Worm (Caenorhabditis elegans): ENCODE measurements around the gene xbx-6.

DNA sequence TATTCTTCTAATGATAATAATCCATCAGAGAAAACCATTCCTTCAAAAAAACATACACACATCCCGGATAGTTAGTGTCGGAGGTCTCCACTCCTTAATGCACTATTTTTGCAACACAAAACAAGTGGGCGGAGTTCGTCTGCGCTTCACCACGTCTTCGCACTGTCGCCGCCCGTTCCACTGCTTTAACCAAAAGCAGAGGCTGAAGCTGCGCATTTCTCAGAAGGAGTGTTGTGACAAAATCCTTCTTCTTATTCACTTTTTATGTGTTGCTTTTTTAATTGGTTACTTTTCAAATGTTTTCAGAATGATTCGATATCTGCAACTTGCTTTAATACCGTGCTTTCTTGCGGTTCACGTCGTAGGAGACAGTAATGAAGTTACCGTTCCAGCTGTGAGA, 42.1 kb downstream of the xbx-6 start, which contains the start of gene F58E6.13:
- TF ChIP-seq aly-2 (tag; optimal IDR thresholded peaks at IDR 0.05) (no peak), unc-39 (tag; optimal IDR thresholded peaks at IDR 0.05) (no peak), ama-1 (optimal IDR thresholded peaks at IDR 0.05) (no peak), snpc-4 (tag; optimal IDR thresholded peaks at IDR 0.05) (no peak), jun-1 (tag; optimal IDR thresholded peaks at IDR 0.05) (no peak), pqm-1 (tag; optimal IDR thresholded peaks at IDR 0.05) (no peak), ceh-82 (tag; optimal IDR thresholded peaks at IDR 0.05) (no peak)
